Fruit fly (Drosophila melanogaster): ENCODE measurements around the gene Cyp12e1.

Cyp12e1 gene

dm6 chr3R:10454909-10455308 is 20.3 kb downstream of the Cyp12e1 start (continued):
- no peak for TF ChIP-seq Sox15 (GFP tag; optimal IDR thresholded peaks at IDR 0.05)
- TF ChIP-seq CG8319 (GFP tag; optimal IDR thresholded peaks at IDR 0.05), result peak; percentile 17
- peak; percentile 44 for TF ChIP-seq pdm3 (GFP tag; optimal IDR thresholded peaks at IDR 0.05)
- peak; percentile 68 for TF ChIP-seq dsx (GFP tag; optimal IDR thresholded peaks at IDR 0.05; ENCODE audit: poor library complexity, severe bottlenecking)
- peak; percentile 47 for TF ChIP-seq CG6792 (GFP tag; optimal IDR thresholded peaks at IDR 0.05)
- no peak for TF ChIP-seq Blimp-1 (GFP tag; optimal IDR thresholded peaks at IDR 0.05)
- TF ChIP-seq Ets21C (GFP tag; optimal IDR thresholded peaks at IDR 0.05), result no peak
- TF ChIP-seq CG11294 (GFP tag; IDR thresholded peaks at IDR 0.05), result no peak
- peak; percentile 52 for TF ChIP-seq OdsH (GFP tag; optimal IDR thresholded peaks at IDR 0.05)
- TF ChIP-seq cyc (GFP tag; optimal IDR thresholded peaks at IDR 0.05), result no peak
- peak; percentile 68 for TF ChIP-seq CG3919 (GFP tag; optimal IDR thresholded peaks at IDR 0.05)
- TF ChIP-seq CG8119 (GFP tag; IDR thresholded peaks at IDR 0.05), result peak; percentile 67
- TF ChIP-seq Eip93F (GFP tag; optimal IDR thresholded peaks at IDR 0.05), result no peak
- no peak for TF ChIP-seq fd85E (GFP tag; optimal IDR thresholded peaks at IDR 0.05)
- TF ChIP-seq Ets96B (tag; optimal IDR thresholded peaks at IDR 0.05), result peak; percentile 77
- TF ChIP-seq CG16779 (tag; optimal IDR thresholded peaks at IDR 0.05), result no peak
- TF ChIP-seq CG1621 (tag; optimal IDR thresholded peaks at IDR 0.05), result peak; percentile 66
- TF ChIP-seq CG6276 (GFP tag; optimal IDR thresholded peaks at IDR 0.05), result no peak
- TF ChIP-seq Met (GFP tag; optimal IDR thresholded peaks at IDR 0.05), result peak; percentile 35
- TF ChIP-seq fkh (GFP tag; optimal IDR thresholded peaks at IDR 0.05), result no peak
- peak; percentile 79 for TF ChIP-seq svp (GFP tag)
- TF ChIP-seq achi (GFP tag; optimal IDR thresholded peaks at IDR 0.05), result peak; percentile 63
- peak; percentile 59 for TF ChIP-seq acj6 (GFP tag; optimal IDR thresholded peaks at IDR 0.05)
- peak; percentile 75 for TF ChIP-seq CG6163 (GFP tag; IDR thresholded peaks at IDR 0.05)
- peak; percentile 77 for TF ChIP-seq CG3032 (tag; optimal IDR thresholded peaks at IDR 0.05)
- peak; percentile 22 for TF ChIP-seq lz (GFP tag; optimal IDR thresholded peaks at IDR 0.05)
- TF ChIP-seq CG7368 (GFP tag; optimal IDR thresholded peaks at IDR 0.05), result peak; percentile 27
- peak; percentile 41 for TF ChIP-seq CG11762 (GFP tag; optimal IDR thresholded peaks at IDR 0.05; ENCODE audit: insufficient read depth)
- peak; percentile 34 for TF ChIP-seq Sox14 (GFP tag; optimal IDR thresholded peaks at IDR 0.05)
- TF ChIP-seq dac (GFP tag; optimal IDR thresholded peaks at IDR 0.05), result no peak
- peak; percentile 67 for TF ChIP-seq fd59A (GFP tag; optimal IDR thresholded peaks at IDR 0.05)
- TF ChIP-seq Hr38 (GFP tag; optimal IDR thresholded peaks at IDR 0.05), result no peak
- no peak for TF ChIP-seq Hr39 (GFP tag; optimal IDR thresholded peaks at IDR 0.05)
- TF ChIP-seq ss (GFP tag; optimal IDR thresholded peaks at IDR 0.05), result peak; percentile 55 to 77
- TF ChIP-seq salr (GFP tag; optimal IDR thresholded peaks at IDR 0.05), result peak; percentile 21 to 23
- TF ChIP-seq CG34406 (GFP tag; optimal IDR thresholded peaks at IDR 0.05), result peak; percentile 54
- TF ChIP-seq Sox102F (GFP tag; optimal IDR thresholded peaks at IDR 0.05), result peak; percentile 27
- TF ChIP-seq Gug (GFP tag; IDR thresholded peaks at IDR 0.05), result no peak
- peak; percentile 36 for TF ChIP-seq Hr4 (GFP tag; optimal IDR thresholded peaks at IDR 0.05)

dm6 chr3R:10463548-10463947 is 29.0 kb downstream of the Cyp12e1 start:
- TF ChIP-seq CG31627 (GFP tag; optimal IDR thresholded peaks at IDR 0.05), result no peak
- TF ChIP-seq fd85E (GFP tag; optimal IDR thresholded peaks at IDR 0.05), result no peak
- TF ChIP-seq CG10669 (GFP tag; optimal IDR thresholded peaks at IDR 0.05), result peak; percentile 23
- peak; percentile 6 for TF ChIP-seq acj6 (GFP tag; optimal IDR thresholded peaks at IDR 0.05)
- TF ChIP-seq Sox14 (GFP tag; optimal IDR thresholded peaks at IDR 0.05), result no peak
- TF ChIP-seq net (GFP tag; optimal IDR thresholded peaks at IDR 0.05), result no peak
- no peak for TF ChIP-seq CG34406 (GFP tag; optimal IDR thresholded peaks at IDR 0.05)
- TF ChIP-seq eg (GFP tag; IDR thresholded peaks at IDR 0.05), result no peak
- TF ChIP-seq Ets96B (tag; optimal IDR thresholded peaks at IDR 0.05), result peak; percentile 59
- TF ChIP-seq CG6276 (GFP tag; optimal IDR thresholded peaks at IDR 0.05), result no peak
- no peak for TF ChIP-seq Eip93F (GFP tag; optimal IDR thresholded peaks at IDR 0.05)
- TF ChIP-seq CG8119 (GFP tag; IDR thresholded peaks at IDR 0.05), result no peak
- no peak for TF ChIP-seq Hr39 (GFP tag; optimal IDR thresholded peaks at IDR 0.05)
- TF ChIP-seq dac (GFP tag; optimal IDR thresholded peaks at IDR 0.05), result no peak
- TF ChIP-seq Gug (GFP tag; IDR thresholded peaks at IDR 0.05), result no peak
- no peak for TF ChIP-seq salr (GFP tag; optimal IDR thresholded peaks at IDR 0.05)
- TF ChIP-seq achi (GFP tag; optimal IDR thresholded peaks at IDR 0.05), result peak; percentile 15
- no peak for TF ChIP-seq CG6854 (GFP tag; optimal IDR thresholded peaks at IDR 0.05)
- peak; percentile 3 for TF ChIP-seq cyc (GFP tag; optimal IDR thresholded peaks at IDR 0.05)
- TF ChIP-seq CG8632 (GFP tag; optimal IDR thresholded peaks at IDR 0.05), result no peak
- no peak for TF ChIP-seq OdsH (GFP tag; optimal IDR thresholded peaks at IDR 0.05)
- no peak for TF ChIP-seq Hr4 (GFP tag; optimal IDR thresholded peaks at IDR 0.05)
- TF ChIP-seq CG4318 (GFP tag; optimal IDR thresholded peaks at IDR 0.05), result no peak
- TF ChIP-seq CG3919 (GFP tag; optimal IDR thresholded peaks at IDR 0.05), result peak; percentile 19
- peak; percentile 11 for TF ChIP-seq lz (GFP tag; optimal IDR thresholded peaks at IDR 0.05)
- no peak for TF ChIP-seq CG11294 (GFP tag; IDR thresholded peaks at IDR 0.05)
- no peak for TF ChIP-seq vri (GFP tag; optimal IDR thresholded peaks at IDR 0.05)
- no peak for TF ChIP-seq CG11762 (GFP tag; optimal IDR thresholded peaks at IDR 0.05; ENCODE audit: insufficient read depth)
- peak; percentile 66 for TF ChIP-seq Eip78C (GFP tag)
- no peak for TF ChIP-seq CG8319 (GFP tag; optimal IDR thresholded peaks at IDR 0.05)
- TF ChIP-seq spab (GFP tag; optimal IDR thresholded peaks at IDR 0.05), result peak; percentile 24
